Worm (Caenorhabditis elegans) whole organism, L3 larva: ENCODE data around the gene ceh-27.
A peak's percentile ranks its signal among the peaks of the same experiment; 100 is the strongest.

ENCODE experiments used
- elt-2 ChIP-seq: sonication (generic microtip); optimal IDR thresholded peaks from 2 replicates; lab custom pipeline; 2016; ENCODE audit warnings: missing genetic modification reagents, mild to moderate bottlenecking, missing genetic modification characterization, missing compliant biosample characterization
- elt-3 ChIP-seq, 3 experiments: fragments of 150-350 bp in 1 of 3; sonication (generic microtip) in 2 of 3; optimal IDR thresholded peaks; 2 replicates in 2 of 3; 4 replicates in 1 of 3; lab custom pipeline; 2014 to 2017; ENCODE audit warnings: missing biosample characterization in 3 of 3, missing genetic modification characterization in 3 of 3
- fkh-10 ChIP-seq: sonication (generic microtip); optimal IDR thresholded peaks from 2 replicates; lab custom pipeline; 2017; ENCODE audit warnings: missing biosample characterization, missing genetic modification reagents, missing genetic modification characterization
- lin-15B ChIP-seq: fragments of 150-350 bp; optimal IDR thresholded peaks from 2 replicates; lab custom pipeline; 2014; ENCODE audit warnings: missing biosample characterization, missing genetic modification characterization
- nfya-1 ChIP-seq: sonication (generic microtip); optimal IDR thresholded peaks from 2 replicates; lab custom pipeline; 2017; ENCODE audit warnings: missing genetic modification characterization, mild to moderate bottlenecking, missing compliant biosample characterization, antibody characterized with exemption, moderate library complexity; ENCODE audit not compliant: insufficient read depth
- nhr-12 ChIP-seq: fragments of 150-350 bp; optimal IDR thresholded peaks from 2 replicates; lab custom pipeline; 2014; ENCODE audit warnings: missing biosample characterization, missing genetic modification characterization
- nhr-237 ChIP-seq: fragments of 150-350 bp; optimal IDR thresholded peaks from 2 replicates; lab custom pipeline; 2014; ENCODE audit warnings: missing biosample characterization, missing genetic modification characterization
- nhr-43 ChIP-seq: sonication (generic microtip); optimal IDR thresholded peaks from 2 replicates; lab custom pipeline; 2016; ENCODE audit warnings: mild to moderate bottlenecking, missing genetic modification characterization, missing compliant biosample characterization; ENCODE audit not compliant: poor library complexity, severe bottlenecking

DNA sequence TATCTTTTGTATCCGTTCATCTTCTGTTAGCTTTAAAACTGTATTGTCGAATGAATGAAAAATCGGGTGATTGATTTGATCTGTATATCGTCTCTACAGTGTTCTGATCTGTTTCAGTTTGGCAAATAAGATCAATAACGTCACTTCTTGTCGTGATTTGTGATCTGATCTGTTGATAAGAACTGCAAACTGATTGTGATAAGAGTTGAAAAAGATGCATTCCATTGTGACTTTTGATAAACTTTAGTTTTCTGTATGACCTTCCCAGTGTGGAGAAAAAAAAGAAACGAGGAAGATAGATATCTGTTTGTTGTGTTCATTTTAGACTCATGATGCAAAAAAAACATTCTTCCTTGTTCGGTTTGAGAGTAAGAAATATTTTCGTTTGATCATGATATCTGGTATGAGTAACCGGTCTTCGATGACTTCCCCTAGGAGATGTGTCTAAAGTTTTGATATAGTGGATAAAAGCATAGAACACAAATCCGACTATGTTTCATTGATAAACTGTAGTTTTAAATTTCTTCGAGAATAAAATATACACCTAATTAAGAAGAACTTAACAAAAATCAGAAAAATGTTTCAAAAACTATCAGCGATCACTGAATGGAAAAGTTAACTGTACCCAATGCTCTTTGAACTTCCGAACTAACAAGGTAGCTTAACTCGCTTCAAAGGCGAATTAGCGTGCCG, 50.0 kb downstream of the ceh-27 start:
- TF ChIP-seq elt-2 (tag; lab: Kevin White, UChicago): peak; percentile 65
- no peak for TF ChIP-seq nfya-1 (tag; lab: Kevin White, UChicago)
- no peak for TF ChIP-seq nhr-12
- no peak for TF ChIP-seq nhr-237 (tag; lab: Kevin White, UChicago)
- TF ChIP-seq nhr-43 (tag; lab: Kevin White, UChicago): peak; percentile 32
- peak in 2 of 3 experiments; percentile 90 to 97 for TF ChIP-seq elt-3 (tag; optimal IDR thresholded peaks at IDR 0.05; lab: Kevin White, UChicago)
- TF ChIP-seq fkh-10 (GFP tag; lab: Kevin White, UChicago): no peak
- no peak for TF ChIP-seq lin-15B (tag; lab: Kevin White, UChicago)
